Worm (Caenorhabditis elegans): Measurements from ENCODE around the gene F59A1.18.

F59A1.18 gene

DNA sequence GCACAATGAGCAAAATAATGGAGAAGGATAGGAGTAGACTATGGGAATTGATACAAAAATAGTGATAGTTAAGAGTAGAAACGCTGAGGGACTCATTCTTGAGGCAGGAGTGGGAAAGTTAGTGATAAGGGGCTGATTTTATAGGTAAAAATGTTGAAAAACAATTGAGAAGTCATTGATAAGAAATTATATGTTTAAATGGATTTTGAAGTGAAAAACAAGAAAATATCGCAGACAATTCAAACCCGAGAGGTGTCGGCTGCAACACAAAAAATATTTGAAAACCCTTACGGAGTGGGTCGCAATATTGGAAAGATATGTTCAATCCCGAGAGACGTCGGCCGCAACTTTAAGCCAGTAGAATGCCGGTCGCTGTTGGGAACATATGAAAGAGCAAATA is 10.0 kb upstream of the F59A1.18 start, which contains the start of gene spp-29:
Gene spp-29, minus strand, starts transcription at position 101 of the 400 bp plus-strand sequence.
- no peak for TF ChIP-seq unc-62 (GFP tag; optimal IDR thresholded peaks at IDR 0.05)

DNA sequence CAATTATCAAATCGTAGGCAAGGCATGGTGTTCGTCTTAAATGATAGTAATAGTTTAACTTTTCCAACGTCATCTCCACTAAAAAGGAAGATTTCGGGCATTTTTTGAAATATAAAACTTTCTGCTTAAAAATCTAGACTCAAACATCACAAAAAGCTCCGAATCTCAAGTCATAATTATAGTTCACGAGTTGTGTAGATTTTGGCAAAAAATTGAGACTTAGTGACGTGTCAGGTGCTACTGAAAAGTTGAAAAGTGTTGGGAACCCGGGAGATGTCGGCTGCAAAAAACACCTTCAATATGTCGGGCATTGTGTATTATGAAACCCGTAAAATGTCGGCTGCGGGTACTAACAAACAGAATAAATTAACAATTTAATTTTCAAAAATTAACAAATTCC is 9.1 kb upstream of the F59A1.18 start, which contains the start of gene Y26G10.1:
Gene Y26G10.1, minus strand, starts transcription at position 101 of the 400 bp plus-strand sequence.
- no peak for TF ChIP-seq unc-62 (GFP tag; optimal IDR thresholded peaks at IDR 0.05)

DNA sequence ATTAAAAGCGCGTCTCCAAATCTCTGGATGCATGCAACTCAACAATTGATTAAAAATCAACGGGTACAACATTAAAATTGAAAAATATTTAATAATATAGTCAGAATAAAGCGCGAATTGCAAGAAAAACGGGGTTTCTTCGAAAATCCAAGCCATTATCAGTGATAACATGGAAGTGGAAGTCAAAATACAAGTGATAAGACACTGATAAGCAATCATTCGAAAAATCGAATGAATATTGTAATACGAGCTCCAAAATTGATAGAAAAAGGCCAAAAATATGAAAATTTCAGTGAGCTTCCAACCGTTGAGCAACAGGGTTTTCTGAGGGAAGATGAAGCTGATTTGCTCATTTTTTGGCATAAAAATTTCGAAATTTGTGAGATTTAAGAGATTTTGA is 7.5 kb upstream of the F59A1.18 start:
- no peak for TF ChIP-seq unc-62 (GFP tag; optimal IDR thresholded peaks at IDR 0.05)

DNA sequence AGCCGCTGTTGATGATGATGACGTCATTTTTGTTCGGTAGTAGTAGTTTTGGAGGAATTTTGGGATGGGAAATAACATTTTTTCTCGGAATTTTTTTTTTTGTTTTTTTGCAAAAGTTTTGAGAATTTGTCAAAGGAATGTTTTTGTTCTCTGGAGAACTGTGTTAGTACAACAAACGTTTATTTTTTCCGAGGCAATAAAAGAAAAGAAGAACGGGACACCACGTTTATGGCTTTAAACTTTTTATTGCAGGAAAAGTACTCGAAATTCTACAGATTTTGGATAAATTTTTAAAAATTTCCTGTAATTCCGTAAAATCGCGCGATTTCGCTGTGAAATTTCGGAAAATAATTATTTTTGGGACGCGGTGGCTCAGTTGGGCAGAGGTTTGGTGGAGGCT is 4.2 kb upstream of the F59A1.18 start, which contains the start of gene F59A1.13:
Gene F59A1.13, minus strand, starts transcription at position 101 of the 400 bp plus-strand sequence.
- TF ChIP-seq unc-62 (GFP tag; optimal IDR thresholded peaks at IDR 0.05), result no peak

DNA sequence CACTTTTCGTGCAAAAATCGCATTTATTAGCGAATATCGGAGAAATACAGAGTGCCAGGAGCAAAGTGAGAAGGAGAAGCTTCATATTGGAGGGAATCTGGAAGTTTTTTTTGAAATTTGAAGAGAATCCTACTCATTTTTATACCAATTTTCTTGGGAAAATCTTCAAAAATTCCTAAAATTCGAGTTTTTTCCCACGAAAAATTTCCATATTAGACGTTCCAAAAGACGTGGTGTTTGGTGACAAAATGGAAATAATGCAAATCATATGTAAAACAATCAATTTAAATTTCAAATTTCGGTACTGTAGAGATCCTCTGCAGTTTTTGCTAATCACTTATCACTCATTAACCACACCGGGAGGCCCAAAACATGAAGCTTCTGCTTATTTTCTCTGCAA is 1.9 kb downstream of the F59A1.18 start, which contains the start of the genes F59A1.16 and F59A1.6:
Gene F59A1.16, minus strand, starts transcription at position 101 of the 400 bp plus-strand sequence.
Gene F59A1.6, plus strand, starts transcription at position 285 of the 400 bp plus-strand sequence.
- no peak for TF ChIP-seq unc-62 (GFP tag; optimal IDR thresholded peaks at IDR 0.05)

DNA sequence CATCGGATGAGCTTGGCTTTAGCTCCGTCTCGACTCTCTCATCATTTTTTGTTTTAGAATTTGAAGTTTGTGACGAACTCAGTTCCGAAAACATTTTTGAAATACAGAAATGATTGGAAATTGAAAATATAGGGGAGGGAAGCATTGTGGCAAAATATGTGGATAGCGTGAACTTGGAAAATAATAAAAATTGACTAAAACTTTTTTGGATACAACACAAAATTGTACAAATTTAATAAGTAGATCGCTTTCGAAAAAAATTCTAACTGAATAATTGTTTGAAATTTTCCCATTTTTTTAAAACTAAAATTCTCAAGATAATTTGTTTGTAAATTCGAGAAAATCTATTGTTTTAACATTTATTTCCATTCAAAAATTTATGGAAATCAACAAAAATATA is 3.0 kb downstream of the F59A1.18 start, which contains the start of gene F59A1.15:
Gene F59A1.15, minus strand, starts transcription at position 101 of the 400 bp plus-strand sequence.
- TF ChIP-seq unc-62 (GFP tag; optimal IDR thresholded peaks at IDR 0.05), result no peak

DNA sequence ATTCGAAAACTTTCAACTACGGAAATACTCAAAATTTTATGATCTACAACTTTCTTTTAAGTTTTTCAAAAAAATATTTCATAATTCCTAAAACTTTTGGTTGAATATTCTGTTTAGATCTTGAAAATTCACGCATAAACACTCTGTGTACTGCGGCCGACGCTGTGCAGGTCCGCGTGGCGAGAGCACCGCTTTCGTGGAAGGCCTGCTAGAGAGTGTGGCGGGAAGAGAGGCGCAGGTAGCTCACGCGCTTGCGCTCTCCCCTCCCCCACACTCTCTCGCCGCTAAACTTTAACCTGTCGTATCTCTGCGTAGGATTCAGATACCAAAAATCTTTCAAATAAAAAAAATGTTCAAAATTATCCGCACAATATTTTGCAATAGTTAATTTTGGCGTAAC is 3.5 kb downstream of the F59A1.18 start:
- no peak for TF ChIP-seq unc-62 (GFP tag; optimal IDR thresholded peaks at IDR 0.05)

DNA sequence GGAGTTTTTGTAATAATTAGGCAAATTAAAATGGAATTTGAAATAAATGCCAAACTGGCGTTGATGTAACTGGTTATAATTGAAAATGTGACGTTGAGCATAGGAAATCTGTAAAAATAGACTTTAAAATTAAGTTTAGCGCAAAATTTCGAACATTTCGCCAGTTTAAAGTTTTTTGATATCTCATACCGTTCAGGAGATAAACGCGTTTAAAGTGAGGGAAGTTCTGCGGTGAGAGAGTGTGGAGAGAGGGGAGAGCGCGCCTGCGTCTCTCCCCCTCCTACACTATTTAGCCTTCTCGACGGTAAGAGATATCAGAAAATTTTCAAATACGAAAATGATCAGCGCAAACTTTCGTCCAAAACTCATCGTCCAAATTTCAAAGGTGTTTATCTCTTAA is 10.2 kb downstream of the F59A1.18 start, which contains the start of gene str-92:
Gene str-92, minus strand, starts transcription at position 101 of the 400 bp plus-strand sequence.
- TF ChIP-seq unc-62 (GFP tag; optimal IDR thresholded peaks at IDR 0.05), result no peak

DNA sequence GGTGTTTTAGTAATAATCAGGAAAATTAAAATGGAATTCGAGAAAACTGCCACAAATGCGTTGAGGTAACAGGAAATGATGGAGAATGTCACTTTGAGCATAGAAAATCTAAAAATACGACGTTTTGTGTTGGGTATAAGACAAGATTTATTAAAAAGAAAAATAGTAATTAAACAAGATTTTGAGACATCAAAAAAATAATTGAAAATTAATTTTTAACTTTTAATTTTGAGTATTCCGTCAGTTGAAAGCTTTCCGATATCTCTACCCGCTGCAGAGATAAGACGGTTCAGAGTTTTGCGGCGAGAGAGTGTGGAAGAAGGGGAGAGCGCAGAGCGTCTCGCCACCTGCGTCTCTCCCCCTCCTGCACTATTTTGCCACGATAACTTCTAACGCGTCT is 13.4 kb downstream of the F59A1.18 start, which contains the start of gene str-93:
Gene str-93, minus strand, starts transcription at position 101 of the 400 bp plus-strand sequence.
- TF ChIP-seq unc-62 (GFP tag; optimal IDR thresholded peaks at IDR 0.05), result no peak

DNA sequence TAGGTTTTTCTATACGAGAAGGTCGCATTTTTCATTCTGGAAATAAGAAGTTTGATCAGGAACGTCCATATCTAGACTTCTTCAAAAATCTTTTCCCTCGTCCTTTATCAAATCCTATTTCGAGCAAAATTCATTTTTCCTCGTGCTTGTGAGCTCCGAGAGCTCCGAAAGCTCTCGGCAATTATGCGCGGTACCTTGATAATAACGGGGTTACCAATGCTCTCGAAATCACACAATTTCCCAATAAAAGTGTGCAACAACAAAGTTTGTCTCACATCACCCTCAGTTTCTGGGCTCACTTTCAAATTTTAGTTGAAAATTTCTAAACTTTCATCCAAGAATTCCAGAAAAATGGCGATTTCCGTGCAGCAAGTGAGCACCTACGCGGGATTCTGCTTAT is 18.2 kb downstream of the F59A1.18 start, which contains the start of gene str-89:
Gene str-89, plus strand, starts transcription at position 301 of the 400 bp plus-strand sequence.
- no peak for TF ChIP-seq unc-62 (GFP tag; optimal IDR thresholded peaks at IDR 0.05)

DNA sequence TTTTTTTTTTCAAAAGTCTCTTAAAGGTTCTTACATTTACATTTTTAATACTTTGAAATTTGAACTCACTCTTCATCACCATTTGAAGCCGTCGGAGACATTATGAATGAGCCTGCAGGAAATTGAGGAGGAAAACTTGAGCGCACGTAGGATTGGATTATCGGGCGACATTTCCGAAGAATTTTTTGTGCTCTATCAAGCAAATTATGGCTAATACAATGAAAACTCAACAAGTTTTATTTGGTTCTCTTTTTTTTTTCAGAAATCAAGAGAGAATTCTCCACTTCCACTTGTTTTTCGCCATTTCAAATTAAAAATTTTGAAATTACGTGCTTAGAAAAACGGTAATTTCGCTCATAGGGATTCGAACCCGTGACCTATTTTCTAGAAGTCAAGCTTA is 19.1 kb downstream of the F59A1.18 start, which contains the start of gene F59A1.12:
Gene F59A1.12, minus strand, starts transcription at position 101 of the 400 bp plus-strand sequence.
- no peak for TF ChIP-seq unc-62 (GFP tag; optimal IDR thresholded peaks at IDR 0.05)

DNA sequence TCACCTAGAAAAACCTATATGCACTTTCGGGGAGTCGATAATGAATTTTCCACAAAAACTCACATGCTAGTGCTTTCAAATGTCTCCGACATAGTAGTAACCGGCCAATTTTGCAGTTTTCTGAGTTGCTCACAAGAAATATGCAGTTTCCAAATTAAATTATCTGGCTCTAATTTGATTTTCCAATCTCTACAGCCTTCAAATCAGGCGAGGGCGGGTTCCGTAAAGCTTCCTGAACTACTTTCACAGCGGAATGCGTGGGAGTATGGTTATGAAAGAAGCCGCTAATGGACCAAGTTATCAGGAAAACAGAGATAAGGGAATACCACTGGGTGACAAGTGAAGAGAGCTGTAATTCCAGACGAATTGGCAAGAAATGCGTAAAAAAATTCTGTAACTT is 20.8 kb downstream of the F59A1.18 start, which contains the start of gene F59A1.11:
Gene F59A1.11, minus strand, starts transcription at position 101 of the 400 bp plus-strand sequence.
- no peak for TF ChIP-seq unc-62 (GFP tag; optimal IDR thresholded peaks at IDR 0.05)

DNA sequence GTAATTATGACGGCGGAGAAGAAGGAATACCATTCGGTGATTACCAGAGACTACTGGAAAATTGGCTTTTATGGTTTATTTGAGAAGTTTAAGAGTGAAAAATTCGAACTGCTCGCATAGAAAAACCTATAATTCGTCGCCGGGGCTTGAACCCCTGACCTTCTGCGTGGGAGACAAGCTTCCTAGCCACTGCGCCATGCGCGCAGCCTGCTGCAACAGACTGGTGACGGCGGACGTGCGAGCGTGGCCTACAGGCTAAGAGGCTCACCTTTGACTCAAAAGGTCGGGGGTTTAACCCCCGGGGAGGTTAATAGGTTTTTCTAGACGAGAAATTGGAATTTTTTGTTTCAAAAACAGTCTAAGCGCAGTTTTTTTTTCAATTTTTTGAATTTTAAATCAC is 22.4 kb downstream of the F59A1.18 start:
- TF ChIP-seq unc-62 (GFP tag; optimal IDR thresholded peaks at IDR 0.05), result no peak

DNA sequence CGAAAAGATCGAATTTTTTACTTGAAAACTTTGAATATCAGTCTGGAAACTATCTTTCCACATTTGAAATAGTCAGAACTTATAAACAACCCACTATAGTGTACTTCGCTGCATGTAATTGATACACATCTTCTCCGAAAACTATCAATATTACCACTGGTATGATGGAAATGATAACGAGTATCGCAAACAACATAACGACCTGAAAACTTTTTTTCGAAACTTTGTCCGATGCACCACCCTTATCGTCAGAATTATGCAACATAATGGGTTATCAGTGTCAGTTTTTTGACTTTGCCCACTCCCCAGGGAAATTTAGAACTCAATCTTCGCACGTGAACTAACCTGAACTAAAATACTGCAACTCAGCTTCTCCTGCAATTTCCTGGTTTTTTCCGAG is 24.5 kb downstream of the F59A1.18 start:
- no peak for TF ChIP-seq unc-62 (GFP tag; optimal IDR thresholded peaks at IDR 0.05)

DNA sequence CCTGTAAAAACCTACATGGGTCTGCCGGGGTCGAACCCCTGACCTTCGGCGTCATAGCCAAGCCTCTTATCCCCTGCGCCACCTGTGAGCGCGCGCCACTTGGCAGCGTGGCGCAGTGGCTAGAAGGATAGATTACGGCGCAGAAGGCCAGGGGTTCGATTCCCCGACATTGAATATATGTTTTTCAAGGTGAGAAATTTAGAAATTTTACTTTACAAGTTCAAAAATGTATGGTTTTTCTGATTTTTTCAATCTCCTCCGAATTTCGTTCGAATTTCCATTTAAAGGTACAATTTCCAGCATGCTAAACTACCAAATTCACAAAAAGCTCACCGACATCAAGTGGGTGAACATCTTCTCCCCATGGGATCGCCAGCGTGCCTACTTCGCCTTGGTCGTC is 26.7 kb downstream of the F59A1.18 start, which contains the start of gene dgat-2:
Gene dgat-2, plus strand, starts transcription at position 301 of the 400 bp plus-strand sequence.
- no peak for TF ChIP-seq unc-62 (GFP tag; optimal IDR thresholded peaks at IDR 0.05)

DNA sequence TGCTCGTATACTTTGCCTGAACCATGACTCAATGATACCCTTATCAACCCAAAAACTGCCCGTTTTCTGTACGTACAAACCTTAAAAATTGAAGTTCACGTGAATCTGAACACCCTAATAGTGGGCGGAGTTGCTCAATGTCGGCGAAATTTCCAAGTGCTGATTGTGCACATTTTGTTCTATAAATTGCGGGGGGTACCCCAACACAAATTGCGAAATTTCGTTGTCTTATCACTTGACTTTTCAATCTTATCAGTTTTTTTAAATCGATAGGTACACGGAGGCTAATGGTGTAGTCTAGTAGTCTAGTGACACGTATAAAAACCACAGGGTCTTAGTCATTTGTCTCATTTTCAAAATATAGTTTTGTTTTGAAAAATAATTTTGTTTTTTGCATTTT is 27.5 kb downstream of the F59A1.18 start, which contains the start of gene fbxa-108:
Gene fbxa-108, minus strand, starts transcription at position 158 of the 400 bp plus-strand sequence.
- TF ChIP-seq unc-62 (GFP tag; optimal IDR thresholded peaks at IDR 0.05), result no peak

DNA sequence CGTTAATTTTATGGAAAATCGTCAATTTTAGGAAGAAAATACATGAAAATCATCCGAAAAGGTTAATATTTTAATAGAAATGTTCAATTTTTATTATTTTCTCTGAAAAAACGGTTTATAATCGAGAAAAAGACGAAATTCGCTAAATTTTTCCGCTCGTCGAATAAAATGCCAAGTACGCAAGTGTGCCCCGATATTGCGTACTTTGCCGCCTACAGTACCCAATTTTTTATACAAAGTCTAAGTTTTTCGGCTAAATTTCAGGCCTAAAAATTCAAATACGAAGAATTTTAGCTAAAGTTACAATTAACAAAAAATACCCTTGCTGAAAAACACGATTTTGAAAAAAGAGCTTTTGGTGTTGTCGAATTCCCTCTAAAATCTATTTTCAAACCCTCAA is 27.9 kb downstream of the F59A1.18 start:
- no peak for TF ChIP-seq unc-62 (GFP tag; optimal IDR thresholded peaks at IDR 0.05)
